Worm (Caenorhabditis elegans): ENCODE measurements around the gene ZK757.10.

DNA sequence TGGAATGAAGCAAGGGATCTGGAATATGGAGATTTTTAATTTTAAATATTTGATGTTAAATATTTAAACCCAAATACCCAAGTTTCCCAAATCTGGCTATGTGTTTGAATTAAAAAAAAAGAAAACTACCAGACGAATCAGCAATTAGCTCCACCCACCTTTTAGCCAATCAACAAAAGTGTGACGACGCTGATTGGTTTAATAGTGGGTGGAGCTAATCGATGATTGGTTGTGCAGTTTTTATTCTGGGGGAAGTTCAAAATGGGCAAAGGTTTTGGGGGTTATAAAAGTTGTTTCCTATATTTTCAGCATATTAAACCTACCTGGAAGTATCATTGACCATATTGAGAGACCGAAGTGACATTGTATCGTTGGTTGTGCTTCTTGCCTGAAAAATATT is 2.5 kb upstream of the ZK757.10 start:
- TF ChIP-seq F13C5.2 (tag; optimal IDR thresholded peaks at IDR 0.05): no peak
- TF ChIP-seq ama-1 (optimal IDR thresholded peaks at IDR 0.05): no peak
- no peak for TF ChIP-seq flt-1 (GFP tag; IDR thresholded peaks at IDR 0.05)
- no peak for TF ChIP-seq hnd-1 (tag; optimal IDR thresholded peaks at IDR 0.05)
- TF ChIP-seq tbx-11 (GFP tag; IDR thresholded peaks at IDR 0.05): no peak
- TF ChIP-seq aly-1 (tag; optimal IDR thresholded peaks at IDR 0.05): no peak
- no peak for TF ChIP-seq ceh-36 (tag; optimal IDR thresholded peaks at IDR 0.05)
